Worm (Caenorhabditis elegans) whole organism, young adult: ENCODE measurements around the gene rps-3.

ENCODE experiments used
- B0261.1 ChIP-seq: sonication (generic microtip); optimal IDR thresholded peaks from 2 replicates; lab custom pipeline; 2016; ENCODE audit warnings: mild to moderate bottlenecking, missing genetic modification characterization, moderate library complexity, missing compliant biosample characterization
- F22D6.2 ChIP-seq: sonication (generic microtip); optimal IDR thresholded peaks from 2 replicates; lab custom pipeline; 2016; ENCODE audit warnings: mild to moderate bottlenecking, missing genetic modification characterization, missing compliant biosample characterization
- F23B12.7 ChIP-seq: sonication (generic microtip); optimal IDR thresholded peaks from 2 replicates; lab custom pipeline; 2017; ENCODE audit warnings: missing genetic modification characterization, mild to moderate bottlenecking, missing compliant biosample characterization, antibody characterized with exemption, moderate library complexity; ENCODE audit not compliant: insufficient read depth
- F33H1.4 ChIP-seq: fragments of 200-800 bp; sonication (Bioruptor generic); IDR thresholded peaks from 2 replicates; pipeline ENCODE4 v1.3.6; 2022; ENCODE audit warnings: missing genetic modification reagents, missing genetic modification characterization, missing compliant biosample characterization
- F39B2.1 ChIP-seq: fragments of 200-800 bp; sonication (Bioruptor generic); IDR thresholded peaks from 2 replicates; pipeline ENCODE4 v1.3.6; 2022; ENCODE audit warnings: missing genetic modification reagents, missing genetic modification characterization, missing compliant biosample characterization
- F49E8.2 ChIP-seq: sonication (generic microtip); optimal IDR thresholded peaks from 3 replicates; lab custom pipeline; 2017; ENCODE audit warnings: missing genetic modification characterization, mild to moderate bottlenecking, missing compliant biosample characterization, antibody characterized with exemption, moderate library complexity; ENCODE audit not compliant: insufficient read depth
- F57A8.1 ChIP-seq: fragments of 200-800 bp; sonication (Bioruptor generic); optimal IDR thresholded peaks from 2 replicates; lab custom pipeline; 2018; ENCODE audit warnings: mild to moderate bottlenecking, missing genetic modification characterization, moderate library complexity, missing compliant biosample characterization
- T07F8.4 ChIP-seq: sonication (generic microtip); optimal IDR thresholded peaks from 2 replicates; lab custom pipeline; 2016; ENCODE audit warnings: mild to moderate bottlenecking, missing genetic modification characterization, moderate library complexity, missing compliant biosample characterization
- Y56A3A.18 ChIP-seq: fragments of 200-800 bp; sonication (Bioruptor generic); IDR thresholded peaks from 2 replicates; pipeline ENCODE4 v1.3.6; 2022; ENCODE audit warnings: missing genetic modification reagents, missing genetic modification characterization, missing compliant biosample characterization
- Y67H2A.10 ChIP-seq: fragments of 200-800 bp; sonication (Bioruptor generic); conservative IDR thresholded peaks from 2 replicates; pipeline ENCODE4 v1.3.6; 2022; ENCODE audit warnings: missing genetic modification reagents, missing genetic modification characterization, missing compliant biosample characterization
- atf-7 ChIP-seq: sonication (generic microtip); optimal IDR thresholded peaks from 2 replicates; lab custom pipeline; 2017; ENCODE audit warnings: mild to moderate bottlenecking, missing genetic modification characterization, missing compliant biosample characterization
- attf-3 ChIP-seq: fragments of 200-800 bp; sonication (Bioruptor generic); conservative IDR thresholded peaks from 2 replicates; pipeline ENCODE4 v1.3.6; 2022; ENCODE audit warnings: missing genetic modification reagents, missing genetic modification characterization, missing compliant biosample characterization
- bed-2 ChIP-seq: fragments of 200-800 bp; sonication (Bioruptor generic); IDR thresholded peaks from 2 replicates; pipeline ENCODE4 v1.3.6; 2022; ENCODE audit warnings: missing genetic modification reagents, missing genetic modification characterization, missing compliant biosample characterization
- ceh-100 ChIP-seq: fragments of 200-800 bp; sonication (Bioruptor generic); IDR thresholded peaks from 2 replicates; pipeline ENCODE4 v1.3.6; 2022; ENCODE audit warnings: missing genetic modification reagents, missing genetic modification characterization, missing compliant biosample characterization
- ceh-27 ChIP-seq: fragments of 200-800 bp; sonication (Bioruptor generic); optimal IDR thresholded peaks from 2 replicates; lab custom pipeline; 2018; ENCODE audit warnings: mild to moderate bottlenecking, missing genetic modification characterization, moderate library complexity, missing compliant biosample characterization
- ceh-79 ChIP-seq: sonication (generic microtip); optimal IDR thresholded peaks from 2 replicates; lab custom pipeline; 2017; ENCODE audit warnings: mild to moderate bottlenecking, missing genetic modification characterization, missing compliant biosample characterization
- die-1 ChIP-seq: sonication (generic microtip); optimal IDR thresholded peaks from 2 replicates; lab custom pipeline; 2016; ENCODE audit warnings: missing genotype, mild to moderate bottlenecking, missing genetic modification characterization, missing compliant biosample characterization
- dox-1 ChIP-seq: fragments of 200-800 bp; sonication (Bioruptor generic); IDR thresholded peaks from 2 replicates; pipeline ENCODE4 v1.3.6; 2022; ENCODE audit warnings: missing genetic modification reagents, missing genetic modification characterization, missing compliant biosample characterization
- egl-18 ChIP-seq: fragments of 200-800 bp; sonication (Bioruptor generic); IDR thresholded peaks from 2 replicates; pipeline ENCODE4 v1.3.6; 2022; ENCODE audit warnings: missing genetic modification reagents, missing genetic modification characterization, missing compliant biosample characterization
- ekl-4 ChIP-seq: fragments of 200-800 bp; sonication (Bioruptor generic); IDR thresholded peaks from 2 replicates; pipeline ENCODE4 v1.3.6; 2022; ENCODE audit warnings: missing genetic modification reagents, missing genetic modification characterization, missing compliant biosample characterization
- hlh-12 ChIP-seq: sonication (generic microtip); optimal IDR thresholded peaks from 2 replicates; lab custom pipeline; 2016; ENCODE audit warnings: missing genetic modification characterization, missing compliant biosample characterization
- hmg-1.2 ChIP-seq: fragments of 200-800 bp; sonication (Bioruptor generic); IDR thresholded peaks from 2 replicates; pipeline ENCODE4 v1.3.6; 2022; ENCODE audit warnings: missing genetic modification reagents, missing genetic modification characterization, missing compliant biosample characterization
- hmg-20 ChIP-seq: fragments of 200-800 bp; sonication (Bioruptor generic); IDR thresholded peaks from 2 replicates; pipeline ENCODE4 v1.3.6; 2022; ENCODE audit warnings: missing genetic modification reagents, missing genetic modification characterization, missing compliant biosample characterization
- hrde-1 ChIP-seq: sonication (generic microtip); optimal IDR thresholded peaks from 2 replicates; lab custom pipeline; 2016; ENCODE audit warnings: missing genetic modification characterization, mild to moderate bottlenecking, missing compliant biosample characterization, moderate library complexity, missing genotype, missing genetic modification reagents, borderline replicate concordance
- let-526 ChIP-seq: fragments of 200-800 bp; sonication (Bioruptor generic); IDR thresholded peaks from 2 replicates; pipeline ENCODE4 v1.3.6; 2022; ENCODE audit warnings: missing genetic modification reagents, missing genetic modification characterization, missing compliant biosample characterization
- let-607 ChIP-seq, 2 experiments: fragments of 200-800 bp in 1 of 2; sonication (Bioruptor generic) in 1 of 2; sonication (generic microtip) in 1 of 2; optimal IDR thresholded peaks; 2 replicates each; lab custom pipeline; 2016 to 2018; ENCODE audit warnings: mild to moderate bottlenecking in 2 of 2, missing compliant biosample characterization in 2 of 2, missing genetic modification characterization in 2 of 2, moderate library complexity in 2 of 2, missing genotype in 1 of 2
- lin-26 ChIP-seq: fragments of 200-800 bp; sonication (Bioruptor generic); IDR thresholded peaks from 2 replicates; pipeline ENCODE4 v1.3.6; 2022; ENCODE audit warnings: missing genetic modification reagents, missing genetic modification characterization, missing compliant biosample characterization
- lin-35 ChIP-seq, 3 experiments: fragments of 150-350 bp in 2 of 3; sonication (generic microtip) in 1 of 3; optimal IDR thresholded peaks; 2 replicates each; lab custom pipeline; 2014 to 2018; ENCODE audit warnings: missing biosample characterization in 3 of 3, missing genetic modification characterization in 3 of 3, missing genetic modification reagents in 3 of 3
- lir-1 ChIP-seq: fragments of 200-800 bp; sonication (Bioruptor generic); conservative IDR thresholded peaks from 2 replicates; pipeline ENCODE4 v1.3.6; 2022; ENCODE audit warnings: missing genetic modification reagents, missing genetic modification characterization, missing compliant biosample characterization
- lsl-1 ChIP-seq: fragments of 200-800 bp; sonication (Bioruptor generic); optimal IDR thresholded peaks from 2 replicates; lab custom pipeline; 2018; ENCODE audit warnings: mild to moderate bottlenecking, missing genetic modification characterization, moderate library complexity, missing compliant biosample characterization
- madf-3 ChIP-seq: fragments of 200-800 bp; sonication (Bioruptor generic); IDR thresholded peaks from 2 replicates; pipeline ENCODE4 v1.3.6; 2022; ENCODE audit warnings: missing genetic modification reagents, missing genetic modification characterization, missing compliant biosample characterization
- madf-8 ChIP-seq: fragments of 200-800 bp; sonication (Bioruptor generic); conservative IDR thresholded peaks from 2 replicates; pipeline ENCODE4 v1.3.6; 2022; ENCODE audit warnings: missing genetic modification reagents, missing genetic modification characterization, missing compliant biosample characterization
- mcd-1 ChIP-seq: fragments of 200-800 bp; sonication (Bioruptor generic); IDR thresholded peaks from 2 replicates; pipeline ENCODE4 v1.3.6; 2022; ENCODE audit warnings: missing genetic modification reagents, missing genetic modification characterization, missing compliant biosample characterization
- nhr-120 ChIP-seq: fragments of 200-800 bp; sonication (Bioruptor generic); IDR thresholded peaks from 2 replicates; pipeline ENCODE4 v1.3.6; 2022; ENCODE audit warnings: missing genetic modification characterization, missing compliant biosample characterization
- pbrm-1 ChIP-seq: fragments of 200-800 bp; sonication (Bioruptor generic); IDR thresholded peaks from 2 replicates; pipeline ENCODE4 v1.3.6; 2022; ENCODE audit warnings: missing genetic modification reagents, missing genetic modification characterization, missing compliant biosample characterization
- rpc-1 ChIP-seq, 2 experiments: fragments of 150-350 bp in 1 of 2; sonication (generic microtip) in 1 of 2; optimal IDR thresholded peaks; 2 replicates each; lab custom pipeline; 2014 to 2018; ENCODE audit warnings: missing biosample characterization in 1 of 2, missing genetic modification characterization in 1 of 2, missing genetic modification reagents in 1 of 2, missing genotype in 1 of 2
- snpc-1.3 ChIP-seq: sonication (generic microtip); optimal IDR thresholded peaks from 2 replicates; lab custom pipeline; 2017; ENCODE audit warnings: missing genetic modification characterization, mild to moderate bottlenecking, missing compliant biosample characterization, antibody characterized with exemption, moderate library complexity, missing genotype, missing genetic modification reagents; ENCODE audit not compliant: insufficient read depth
- unc-62 ChIP-seq: fragments of 150-350 bp; optimal IDR thresholded peaks from 2 replicates; lab custom pipeline; 2014; ENCODE audit warnings: missing biosample characterization, missing genetic modification reagents, missing genetic modification characterization

Gene rps-3

DNA sequence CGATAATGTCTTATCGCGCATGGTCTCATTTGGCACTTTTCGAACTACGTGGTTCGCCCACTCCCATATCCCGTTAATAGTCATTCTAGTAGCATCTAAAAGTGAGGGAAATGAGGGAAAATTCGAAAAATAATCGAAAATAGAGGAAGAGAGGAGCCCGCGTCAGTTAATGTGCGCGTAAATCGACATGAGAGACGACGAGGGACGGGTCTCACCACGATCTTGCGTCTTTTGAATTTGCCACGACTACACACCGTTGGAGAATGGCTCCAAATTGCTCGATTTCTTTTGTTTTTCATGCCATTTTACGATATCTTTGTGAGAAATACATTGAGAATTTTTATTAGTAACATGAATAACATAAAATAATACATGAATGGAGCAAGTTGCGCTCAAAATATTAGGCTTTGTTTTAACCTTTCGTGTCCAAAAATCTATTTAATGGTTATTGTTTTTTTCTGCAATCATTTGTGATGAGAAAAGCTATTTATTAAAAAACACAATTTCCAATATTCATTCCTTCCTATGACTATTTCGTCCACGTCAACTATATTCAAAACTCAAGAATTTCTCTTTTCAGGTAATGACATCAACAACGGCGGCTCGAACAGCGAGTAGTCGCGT, 41.6 kb downstream of the rps-3 start, which contains the start of the genes gen-1 and stt-3:
gen-1 (minus strand) TSS at position 95 of the 624 bp plus-strand sequence.
stt-3 (plus strand) TSS at position 574 of the 624 bp plus-strand sequence.
- TF ChIP-seq lsl-1 (peak; percentile 8), hmg-1.2 (GFP tag; lab: Robert Waterston, UW) (peak; percentile 27; the same call in 1 of the 2 replicates), let-607 (tag; optimal IDR thresholded peaks at IDR 0.05; lab: Kevin White, UChicago) (peak in 1 of 2 experiments; percentile 27), F33H1.4 (GFP tag; lab: Robert Waterston, UW) (peak; percentile 69), ceh-100 (no peak), madf-8 (no peak), rpc-1 (optimal IDR thresholded peaks at IDR 0.05; lab: Kevin White, UChicago) (no peak), rpc-1 (tag; optimal IDR thresholded peaks at IDR 0.05; lab: Kevin White, UChicago) (no peak), hmg-20 (GFP tag; lab: Robert Waterston, UW) (no peak)

DNA sequence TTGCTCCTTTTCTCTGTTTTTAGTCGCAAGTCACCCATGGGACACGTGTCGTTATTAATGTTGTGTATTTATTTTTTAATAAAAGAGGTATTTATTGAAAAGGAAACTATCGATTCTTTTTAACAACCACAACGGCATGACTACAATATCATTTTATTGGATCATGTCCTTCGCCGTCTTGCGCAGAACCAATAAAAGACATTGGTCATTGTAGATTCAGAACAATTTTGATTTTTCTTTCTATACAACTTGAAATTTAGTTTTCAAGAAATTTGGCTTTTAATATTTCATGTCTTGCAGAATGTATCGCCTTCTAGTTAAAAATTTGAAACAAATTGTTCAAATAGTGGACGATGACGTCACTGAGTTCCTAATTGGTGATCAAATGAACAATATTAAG, 44.9 kb downstream of the rps-3 start, which contains the start of gene amdh-1:
amdh-1 (plus strand) TSS at position 301 of the 400 bp plus-strand sequence.
- TF ChIP-seq Y56A3A.18 (GFP tag; lab: Robert Waterston, UW) = no peak
- TF ChIP-seq atf-7 (tag; lab: Kevin White, UChicago) = no peak
- TF ChIP-seq dox-1 (GFP tag; lab: Robert Waterston, UW) = no peak
- TF ChIP-seq unc-62 (GFP tag; lab: Kevin White, UChicago) = no peak
- no peak for TF ChIP-seq let-607 (tag; optimal IDR thresholded peaks at IDR 0.05; lab: Kevin White, UChicago)
- TF ChIP-seq F57A8.1 (GFP tag; lab: Kevin White, UChicago) = no peak
- TF ChIP-seq ceh-27 (GFP tag; lab: Kevin White, UChicago) = no peak
- no peak for TF ChIP-seq F49E8.2 (tag; lab: Kevin White, UChicago)
- TF ChIP-seq lin-35 (GFP tag; optimal IDR thresholded peaks at IDR 0.05; lab: Kevin White, UChicago) = no peak
- TF ChIP-seq ekl-4 = no peak
- TF ChIP-seq Y67H2A.10 (GFP tag; lab: Robert Waterston, UW) = no peak
- TF ChIP-seq snpc-1.3 (tag; lab: Kevin White, UChicago) = no peak
- no peak for TF ChIP-seq ceh-79
- no peak for TF ChIP-seq hrde-1 (tag; lab: Kevin White, UChicago)
- TF ChIP-seq mcd-1 (GFP tag; lab: Robert Waterston, UW) = no peak
- TF ChIP-seq bed-2 (GFP tag; lab: Robert Waterston, UW) = no peak
- no peak for TF ChIP-seq die-1
- TF ChIP-seq F39B2.1 = no peak
- no peak for TF ChIP-seq T07F8.4 (tag; lab: Kevin White, UChicago)

DNA sequence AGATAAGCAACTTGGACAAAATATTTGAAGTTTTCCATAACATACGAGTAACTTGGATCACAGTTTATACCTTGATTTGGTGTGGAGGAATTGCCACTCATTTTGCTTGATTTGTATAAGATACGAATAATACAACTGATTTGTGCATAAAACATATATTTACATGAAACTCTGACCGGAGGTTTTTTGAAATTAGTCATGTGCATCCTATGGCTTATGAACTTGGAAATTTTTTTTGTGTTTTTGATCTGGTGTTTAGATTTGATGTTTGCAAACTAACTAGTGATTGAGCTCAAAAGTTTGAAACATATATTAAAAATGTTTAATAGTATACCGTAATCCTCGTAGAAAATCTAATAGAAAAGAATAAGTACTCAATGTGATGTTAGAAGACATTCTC, 48.1 kb downstream of the rps-3 start, which contains the start of gene srg-8:
srg-8 (minus strand) TSS at position 101 of the 400 bp plus-strand sequence.
- TF ChIP-seq attf-3 (GFP tag; lab: Robert Waterston, UW) (no peak), madf-3 (no peak), B0261.1 (tag; lab: Kevin White, UChicago) (no peak), F22D6.2 (tag; lab: Kevin White, UChicago) (no peak), F33H1.4 (GFP tag; lab: Robert Waterston, UW) (no peak), F23B12.7 (tag; lab: Kevin White, UChicago) (no peak), hlh-12 (tag; lab: Kevin White, UChicago) (no peak), egl-18 (GFP tag; lab: Robert Waterston, UW) (no peak), let-526 (GFP tag; lab: Robert Waterston, UW) (no peak), nhr-120 (GFP tag; lab: Robert Waterston, UW) (no peak), lir-1 (no peak), ceh-79 (no peak), pbrm-1 (GFP tag; lab: Robert Waterston, UW) (no peak), hmg-20 (GFP tag; lab: Robert Waterston, UW) (no peak), lin-26 (GFP tag; lab: Robert Waterston, UW) (no peak)
- TF ChIP-seq, all 124 proteins: peak for 0
